Fruit fly (Drosophila melanogaster): ENCODE results near the gene Rcd-1r.
A peak's percentile ranks its signal among the peaks of the same experiment; 100 is the strongest.

The Rcd-1r gene

dm6 chr2L:8997285-8997684 lies 16.6 kb downstream of the Rcd-1r start, which contains the start of the genes alien and CG18661:
Gene alien, minus strand, starts transcription at chr2L:8997379.
Gene CG18661, plus strand, starts transcription at chr2L:8997605.
- peak; percentile 50 for TF ChIP-seq CG34367 (tag; optimal IDR thresholded peaks at IDR 0.05)
- peak; percentile 74 for TF ChIP-seq CG12605 (GFP tag; IDR thresholded peaks at IDR 0.05)
- TF ChIP-seq CG14655 (GFP tag; optimal IDR thresholded peaks at IDR 0.05), result peak; percentile 77
- TF ChIP-seq CG8301 (tag; optimal IDR thresholded peaks at IDR 0.05), result peak; percentile 60
- peak; percentile 88 for TF ChIP-seq CG32121 (GFP tag; IDR thresholded peaks at IDR 0.05)
- TF ChIP-seq CG10348 (GFP tag; IDR thresholded peaks at IDR 0.05), result peak; percentile 92
- TF ChIP-seq Pif1A (GFP tag; optimal IDR thresholded peaks at IDR 0.05), result peak; percentile 95
- TF ChIP-seq EcR (GFP tag; optimal IDR thresholded peaks at IDR 0.05), result no peak
- peak; percentile 92 for TF ChIP-seq rn (GFP tag; IDR thresholded peaks at IDR 0.05)
- TF ChIP-seq Snoo (tag; optimal IDR thresholded peaks at IDR 0.05), result peak; percentile 96
- peak; percentile 95 for TF ChIP-seq fd96Ca (GFP tag; IDR thresholded peaks at IDR 0.05)
- TF ChIP-seq CG15710 (tag; optimal IDR thresholded peaks at IDR 0.05), result peak; percentile 71
- peak; percentile 73 for TF ChIP-seq CG8159 (tag; optimal IDR thresholded peaks at IDR 0.05)
- no peak for TF ChIP-seq D1 (tag; optimal IDR thresholded peaks at IDR 0.05)
- TF ChIP-seq CG4496 (GFP tag; IDR thresholded peaks at IDR 0.05), result peak; percentile 94
- peak; percentile 93 for TF ChIP-seq Ets98B (GFP tag; IDR thresholded peaks at IDR 0.05)
- TF ChIP-seq gl (tag; optimal IDR thresholded peaks at IDR 0.05), result peak; percentile 31
- peak; percentile 50 for TF ChIP-seq CG17806 (tag; optimal IDR thresholded peaks at IDR 0.05)
- peak; percentile 53 for TF ChIP-seq CG9948 (tag; optimal IDR thresholded peaks at IDR 0.05)
- TF ChIP-seq CG13204 (GFP tag; optimal IDR thresholded peaks at IDR 0.05), result no peak
- no peak for TF ChIP-seq Pif1B (GFP tag; optimal IDR thresholded peaks at IDR 0.05)

- TF ChIP-seq rn (GFP tag; IDR thresholded peaks at IDR 0.05), result no peak
- TF ChIP-seq Snoo (tag; optimal IDR thresholded peaks at IDR 0.05), result no peak
- TF ChIP-seq CG13204 (GFP tag; optimal IDR thresholded peaks at IDR 0.05), result no peak
- no peak for TF ChIP-seq CG17806 (tag; optimal IDR thresholded peaks at IDR 0.05)
- no peak for TF ChIP-seq D1 (tag; optimal IDR thresholded peaks at IDR 0.05)
- TF ChIP-seq CG32121 (GFP tag; IDR thresholded peaks at IDR 0.05), result no peak
- TF ChIP-seq Pif1B (GFP tag; optimal IDR thresholded peaks at IDR 0.05), result no peak
- TF ChIP-seq gl (tag; optimal IDR thresholded peaks at IDR 0.05), result no peak
- TF ChIP-seq CG8301 (tag; optimal IDR thresholded peaks at IDR 0.05), result no peak
Measured at dm6 chr2L:8993650-8994441, 20.0 kb downstream of the Rcd-1r start, which contains the start of gene CG17906. Gene CG17906, plus strand, starts transcription at chr2L:8994391.

dm6 chr2L:8991583-8991982 lies 22.3 kb downstream of the Rcd-1r start, which contains the start of gene CG9555:
Gene CG9555, plus strand, starts transcription at chr2L:8991735.
- TF ChIP-seq Pif1B (GFP tag; optimal IDR thresholded peaks at IDR 0.05) (no peak), Ets98B (GFP tag; IDR thresholded peaks at IDR 0.05) (no peak), Snoo (tag; optimal IDR thresholded peaks at IDR 0.05) (no peak)

dm6 chr2L:8989037-8989591 lies 24.8 kb downstream of the Rcd-1r start, which contains the start of gene rost:
Gene rost, minus strand, starts transcription at chr2L:8989539.
- peak; percentile 26 for TF ChIP-seq CG15710 (tag; optimal IDR thresholded peaks at IDR 0.05)
- TF ChIP-seq CG13204 (GFP tag; optimal IDR thresholded peaks at IDR 0.05), result peak; percentile 55
- TF ChIP-seq Pif1B (GFP tag; optimal IDR thresholded peaks at IDR 0.05), result peak; percentile 65
- TF ChIP-seq CG32121 (GFP tag; IDR thresholded peaks at IDR 0.05), result no peak
- peak; percentile 9 for TF ChIP-seq CG34367 (tag; optimal IDR thresholded peaks at IDR 0.05)
- no peak for TF ChIP-seq CG17806 (tag; optimal IDR thresholded peaks at IDR 0.05)
- TF ChIP-seq CG4496 (GFP tag; IDR thresholded peaks at IDR 0.05), result peak; percentile 38; the same call in 1 of the 3 replicates
- TF ChIP-seq Pif1A (GFP tag; optimal IDR thresholded peaks at IDR 0.05), result peak; percentile 7
- TF ChIP-seq D1 (tag; optimal IDR thresholded peaks at IDR 0.05), result no peak
- peak; percentile 72 for TF ChIP-seq EcR (GFP tag; optimal IDR thresholded peaks at IDR 0.05)
- peak; percentile 34 for TF ChIP-seq CG8159 (tag; optimal IDR thresholded peaks at IDR 0.05)

dm6 chr2L:8987251-8987937 lies 26.5 kb downstream of the Rcd-1r start:
- TF ChIP-seq CG17806 (tag; optimal IDR thresholded peaks at IDR 0.05), result no peak
- no peak for TF ChIP-seq Pif1B (GFP tag; optimal IDR thresholded peaks at IDR 0.05)
- TF ChIP-seq CG8301 (tag; optimal IDR thresholded peaks at IDR 0.05), result no peak
- no peak for TF ChIP-seq Ets98B (GFP tag; IDR thresholded peaks at IDR 0.05)
- TF ChIP-seq CG34367 (tag; optimal IDR thresholded peaks at IDR 0.05), result no peak
- no peak for TF ChIP-seq rn (GFP tag; IDR thresholded peaks at IDR 0.05)
- TF ChIP-seq CG32121 (GFP tag; IDR thresholded peaks at IDR 0.05), result no peak
- no peak for TF ChIP-seq Pif1A (GFP tag; optimal IDR thresholded peaks at IDR 0.05)
- TF ChIP-seq CG14655 (GFP tag; optimal IDR thresholded peaks at IDR 0.05), result no peak
- TF ChIP-seq CG10348 (GFP tag; IDR thresholded peaks at IDR 0.05), result no peak
- no peak for TF ChIP-seq CG4496 (GFP tag; IDR thresholded peaks at IDR 0.05)
- TF ChIP-seq EcR (GFP tag; optimal IDR thresholded peaks at IDR 0.05), result no peak
- TF ChIP-seq CG9948 (tag; optimal IDR thresholded peaks at IDR 0.05), result no peak
- no peak for TF ChIP-seq CG13204 (GFP tag; optimal IDR thresholded peaks at IDR 0.05)
- no peak for TF ChIP-seq CG12605 (GFP tag; IDR thresholded peaks at IDR 0.05)
- TF ChIP-seq gl (tag; optimal IDR thresholded peaks at IDR 0.05), result no peak
- no peak for TF ChIP-seq fd96Ca (GFP tag; IDR thresholded peaks at IDR 0.05)
- no peak for TF ChIP-seq CG15710 (tag; optimal IDR thresholded peaks at IDR 0.05)
- TF ChIP-seq Snoo (tag; optimal IDR thresholded peaks at IDR 0.05), result no peak
- TF ChIP-seq D1 (tag; optimal IDR thresholded peaks at IDR 0.05), result no peak
